Worm (Caenorhabditis elegans): ENCODE data around the gene ssp-10.
"Not testable (repeated sequence)": the region's sequence is repeated elsewhere in the genome, so short reads cannot be mapped to it uniquely, and the experiment has no call there.

The ssp-10 gene

DNA sequence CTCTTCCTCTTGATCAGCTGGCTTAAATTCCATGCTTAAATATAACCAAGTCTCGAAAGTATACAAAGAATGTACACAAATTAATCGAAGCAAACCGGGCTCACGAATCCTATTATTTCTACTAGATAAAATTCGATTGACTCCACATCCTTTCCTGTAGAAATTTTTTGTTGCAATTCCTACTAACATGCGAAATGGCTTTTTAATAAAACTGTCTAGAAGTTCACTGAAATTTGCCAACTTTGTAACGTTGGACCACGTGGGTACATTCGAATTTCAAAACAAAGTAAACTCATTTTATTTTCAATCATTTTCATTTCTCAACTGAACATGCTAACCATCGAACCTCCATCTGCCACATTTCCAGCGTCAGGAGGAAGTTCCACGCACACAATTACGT lies 44.3 kb upstream of the ssp-10 start, which contains the start of gene ssp-32:
Gene ssp-32 (plus strand): TSS at position 301 of the 400 bp plus-strand sequence.
- no peak for TF ChIP-seq Y56A3A.18 (GFP tag; IDR thresholded peaks at IDR 0.05)
- no peak for TF ChIP-seq nhr-80 (tag; optimal IDR thresholded peaks at IDR 0.05)
- TF ChIP-seq Y67H2A.10 (GFP tag; conservative IDR thresholded peaks at IDR 0.05) = no peak
- no peak for TF ChIP-seq bed-2 (GFP tag; IDR thresholded peaks at IDR 0.05)
- no peak for TF ChIP-seq pbrm-1 (GFP tag; IDR thresholded peaks at IDR 0.05)
- no peak for TF ChIP-seq B0019.2 (GFP tag; conservative IDR thresholded peaks at IDR 0.05)
- TF ChIP-seq lin-35 (GFP tag; optimal IDR thresholded peaks at IDR 0.05) = no peak
- TF ChIP-seq ceh-91 (GFP tag; IDR thresholded peaks at IDR 0.05) = no peak
- no peak for TF ChIP-seq egrh-3 (GFP tag; IDR thresholded peaks at IDR 0.05)
- no peak for TF ChIP-seq zim-3 (tag; optimal IDR thresholded peaks at IDR 0.05)
- no peak for TF ChIP-seq snpc-1.3 (tag; optimal IDR thresholded peaks at IDR 0.05; ENCODE audit: insufficient read depth)
- TF ChIP-seq Y79H2A.3 (GFP tag; conservative IDR thresholded peaks at IDR 0.05) = no peak

DNA sequence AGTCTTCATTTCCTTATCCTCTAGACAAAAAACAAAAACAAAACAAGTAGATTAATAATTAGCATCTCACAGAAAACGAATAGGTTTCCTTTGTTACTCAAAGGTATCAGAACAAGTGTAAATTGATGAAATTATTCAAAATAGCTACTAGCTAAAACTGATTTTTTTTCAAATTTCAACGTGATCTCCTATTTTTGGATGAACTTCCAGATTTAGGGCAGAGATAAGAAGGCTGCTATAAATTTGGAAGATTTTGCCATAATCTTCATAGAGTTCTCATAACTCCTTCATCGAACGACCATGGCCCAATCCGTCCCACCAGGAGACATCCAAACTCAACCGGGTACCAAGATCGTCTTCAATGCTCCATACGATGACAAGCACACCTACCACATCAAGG lies 43.5 kb upstream of the ssp-10 start, which contains the start of gene msp-77:
Gene msp-77 (plus strand): TSS at position 301 of the 400 bp plus-strand sequence.
- not testable (repeated sequence) for TF ChIP-seq nhr-80 (tag; optimal IDR thresholded peaks at IDR 0.05); mxl-1 (tag; optimal IDR thresholded peaks at IDR 0.05); somi-1 (GFP tag; optimal IDR thresholded peaks at IDR 0.05)

DNA sequence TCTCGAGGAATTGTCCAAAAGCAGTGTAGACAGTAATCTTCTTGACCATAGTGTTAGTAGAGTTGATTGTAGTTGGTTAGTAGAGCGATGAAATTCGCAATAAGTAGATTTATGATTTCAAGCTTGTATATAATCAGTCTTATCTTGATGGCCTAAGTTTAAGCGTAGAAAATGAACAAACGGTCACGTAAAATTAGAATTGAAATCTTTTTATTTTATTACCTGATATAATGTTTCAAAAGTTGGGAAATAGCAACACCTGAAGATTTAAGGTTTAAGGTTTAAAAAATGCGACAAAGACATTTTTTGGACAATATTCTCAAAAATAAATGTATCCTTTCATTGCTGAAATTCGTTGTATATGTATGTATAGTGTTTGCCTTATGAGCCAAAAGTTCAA lies 42.8 kb upstream of the ssp-10 start, which contains the start of gene sss-1:
Gene sss-1 (minus strand): TSS at position 101 of the 400 bp plus-strand sequence.
- TF ChIP-seq ztf-28 (GFP tag; IDR thresholded peaks at IDR 0.05); pbrm-1 (GFP tag; IDR thresholded peaks at IDR 0.05); ccch-3 (GFP tag; optimal IDR thresholded peaks at IDR 0.05): not testable (repeated sequence)

DNA sequence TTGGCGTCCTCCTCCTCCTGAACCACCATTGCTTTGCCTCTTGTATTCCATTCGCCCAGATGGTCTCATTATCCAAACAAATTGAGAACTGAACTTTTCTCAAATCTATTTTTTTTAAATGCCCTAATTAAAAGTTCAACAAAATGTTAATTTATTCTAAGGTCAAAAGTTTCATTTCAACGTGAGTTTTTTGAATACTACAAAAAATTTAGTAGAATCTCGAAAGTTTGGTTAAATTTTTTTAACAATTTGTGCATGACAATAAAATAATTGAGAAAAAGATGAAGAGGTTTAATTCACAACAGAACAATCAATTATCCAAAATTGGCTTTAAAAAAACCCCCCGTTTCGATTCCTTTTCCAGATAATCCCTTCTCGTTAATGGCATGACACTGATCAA lies 41.1 kb upstream of the ssp-10 start, which contains the start of gene F32B6.4:
Gene F32B6.4 (minus strand): TSS at position 101 of the 400 bp plus-strand sequence.
- TF ChIP-seq F49E8.2 (tag; optimal IDR thresholded peaks at IDR 0.05; ENCODE audit: insufficient read depth) (no peak), F33H1.4 (GFP tag; IDR thresholded peaks at IDR 0.05) (no peak), ceh-100 (GFP tag; IDR thresholded peaks at IDR 0.05) (no peak), snpc-1.3 (tag; optimal IDR thresholded peaks at IDR 0.05; ENCODE audit: insufficient read depth) (no peak), egl-44 (GFP tag; IDR thresholded peaks at IDR 0.05) (no peak), dox-1 (GFP tag; IDR thresholded peaks at IDR 0.05) (no peak), ekl-4 (GFP tag; IDR thresholded peaks at IDR 0.05) (no peak)

DNA sequence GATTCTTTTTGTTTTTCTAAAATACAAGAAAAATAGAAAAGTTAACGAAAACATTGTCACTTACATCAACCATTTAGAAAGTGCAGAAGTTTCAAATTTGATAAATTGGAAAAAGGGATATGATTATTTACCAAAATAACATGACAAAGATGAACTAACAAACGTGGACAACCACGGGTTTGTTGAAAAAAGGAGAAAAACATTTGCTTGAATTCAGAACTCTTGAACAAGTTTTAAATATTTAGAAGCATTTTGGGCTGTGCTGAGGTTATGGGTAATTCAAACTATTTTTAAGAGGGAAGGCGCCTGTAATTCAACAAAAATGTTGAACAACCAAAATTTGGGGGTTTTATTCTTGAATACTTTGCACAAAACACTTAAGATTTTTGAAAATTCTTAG lies 39.0 kb upstream of the ssp-10 start, which contains the start of gene ttbk-3:
Gene ttbk-3 (minus strand): TSS at position 101 of the 400 bp plus-strand sequence.
- no peak for TF ChIP-seq lin-40 (tag; optimal IDR thresholded peaks at IDR 0.05)
- no peak for TF ChIP-seq ztf-6 (GFP tag; IDR thresholded peaks at IDR 0.05)
- no peak for TF ChIP-seq F23B12.7 (tag; optimal IDR thresholded peaks at IDR 0.05; ENCODE audit: insufficient read depth)
- no peak for TF ChIP-seq snpc-1.1 (tag; optimal IDR thresholded peaks at IDR 0.05; ENCODE audit: insufficient read depth)
- TF ChIP-seq rpc-1 (optimal IDR thresholded peaks at IDR 0.05) = no peak
- TF ChIP-seq rpc-1 (tag; optimal IDR thresholded peaks at IDR 0.05) = no peak
- no peak for TF ChIP-seq C06A6.2 (GFP tag; conservative IDR thresholded peaks at IDR 0.05)
- TF ChIP-seq tlf-1 (GFP tag; optimal IDR thresholded peaks at IDR 0.05) = no peak
- no peak for TF ChIP-seq ets-4 (GFP tag; optimal IDR thresholded peaks at IDR 0.05)
